Fruit fly (Drosophila melanogaster) whole organism, wandering third instar larva: Measurements from ENCODE around the gene Fit1.

ENCODE experiments used
- Abd-B ChIP-seq: fragments of >200 bp; optimal IDR thresholded peaks from 2 replicates; lab custom pipeline; 2017; ENCODE audit warnings: missing biosample characterization, missing genetic modification characterization
- CG32264 ChIP-seq: fragments of 200-800 bp; sonication (Bioruptor generic); optimal IDR thresholded peaks from 2 replicates; lab custom pipeline; 2016; ENCODE audit warnings: missing biosample characterization, missing genetic modification characterization
- CG9705 ChIP-seq: fragments of 200-800 bp; sonication (Bioruptor generic); optimal IDR thresholded peaks from 2 replicates; lab custom pipeline; 2018; ENCODE audit warnings: missing biosample characterization, mild to moderate bottlenecking, missing genetic modification characterization
- CrebA ChIP-seq: fragments of 200-800 bp; sonication (Bioruptor generic); optimal IDR thresholded peaks from 2 replicates; lab custom pipeline; 2016; ENCODE audit warnings: missing biosample characterization, mild to moderate bottlenecking, missing genetic modification characterization, borderline replicate concordance
- Dfd ChIP-seq: fragments of >200 bp; optimal IDR thresholded peaks from 2 replicates; lab custom pipeline; 2017; ENCODE audit warnings: missing biosample characterization, missing genetic modification characterization
- Dif ChIP-seq: fragments of 200-275, 200-300 bp; sonication (Bioruptor generic); optimal IDR thresholded peaks from 2 replicates; lab custom pipeline; 2018; ENCODE audit warnings: missing biosample characterization, missing genetic modification characterization; ENCODE audit not compliant: partially characterized antibody
- GATAd ChIP-seq: sonication (Bioruptor generic); optimal IDR thresholded peaks from 2 replicates; lab custom pipeline; 2016; ENCODE audit warnings: missing biosample characterization, missing genetic modification characterization
- HLH106 ChIP-seq: fragments of 200-800 bp; optimal IDR thresholded peaks from 3 replicates; lab custom pipeline; 2019; ENCODE audit warnings: missing biosample characterization, mild to moderate bottlenecking, missing genetic modification characterization, moderate library complexity
- Hnf4 ChIP-seq: fragments of 200-800 bp; sonication (Bioruptor generic); optimal IDR thresholded peaks from 2 replicates; lab custom pipeline; 2016; ENCODE audit warnings: missing biosample characterization, mild to moderate bottlenecking, missing genetic modification characterization
- Hr78 ChIP-seq: fragments of >200 bp; optimal IDR thresholded peaks from 2 replicates; lab custom pipeline; 2017; ENCODE audit warnings: missing biosample characterization, missing genetic modification characterization
- Hr83 ChIP-seq: fragments of 200-300 bp; sonication (Bioruptor generic); optimal IDR thresholded peaks from 2 replicates; lab custom pipeline; 2016; ENCODE audit warnings: missing biosample characterization, mild to moderate bottlenecking, missing genetic modification characterization, moderate library complexity; ENCODE audit not compliant: poor library complexity, severe bottlenecking
- Jra ChIP-seq: sonication (Bioruptor generic); optimal IDR thresholded peaks from 2 replicates; lab custom pipeline; 2016; ENCODE audit warnings: missing biosample characterization, missing genetic modification characterization
- Mio ChIP-seq: sonication (Bioruptor generic); optimal IDR thresholded peaks from 2 replicates; lab custom pipeline; 2016; ENCODE audit warnings: missing biosample characterization, missing genetic modification characterization
- Myc ChIP-seq: fragments of >200 bp; optimal IDR thresholded peaks from 2 replicates; lab custom pipeline; 2017
- N ChIP-seq: fragments of >200 bp; optimal IDR thresholded peaks from 2 replicates; lab custom pipeline; 2018; ENCODE audit warnings: missing biosample characterization, missing external identifiers, missing genetic modification characterization
- OdsH ChIP-seq: fragments of 200-800 bp; sonication (Bioruptor generic); optimal IDR thresholded peaks from 2 replicates; lab custom pipeline; 2016; ENCODE audit warnings: missing biosample characterization, mild to moderate bottlenecking, missing genetic modification characterization
- Rel ChIP-seq, 2 experiments: fragments of 200-800 bp; sonication (Bioruptor generic) in 1 of 2; optimal IDR thresholded peaks; 2 replicates in 1 of 2; 3 replicates in 1 of 2; lab custom pipeline; 2016 to 2019; ENCODE audit warnings: mild to moderate bottlenecking in 2 of 2, missing biosample characterization in 2 of 2, missing genetic modification characterization in 2 of 2, moderate library complexity in 1 of 2
- Sp1 ChIP-seq: fragments of 200-800 bp; sonication (Bioruptor generic); optimal IDR thresholded peaks from 3 replicates; lab custom pipeline; 2019; ENCODE audit warnings: missing biosample characterization, mild to moderate bottlenecking, missing genetic modification characterization, moderate library complexity
- Vsx2 ChIP-seq: fragments of 200-300, 225-300 bp; sonication (Bioruptor generic); optimal IDR thresholded peaks from 2 replicates; lab custom pipeline; 2018; ENCODE audit warnings: missing biosample characterization, missing genetic modification characterization; ENCODE audit not compliant: partially characterized antibody
- br ChIP-seq: fragments of 200-800 bp; sonication (Bioruptor generic); optimal IDR thresholded peaks from 2 replicates; lab custom pipeline; 2016; ENCODE audit warnings: missing biosample characterization, missing genetic modification characterization
- brk ChIP-seq: fragments of 200-800 bp; sonication (Bioruptor generic); optimal IDR thresholded peaks from 2 replicates; lab custom pipeline; 2016; ENCODE audit warnings: missing biosample characterization, mild to moderate bottlenecking, missing genetic modification characterization
- dl ChIP-seq, 2 experiments: fragments of 175-275, 200-275 bp in 1 of 2; fragments of 200-275 bp in 1 of 2; sonication (Bioruptor generic); optimal IDR thresholded peaks; lab custom pipeline; 2018; ENCODE audit warnings: mild to moderate bottlenecking in 2 of 2, missing biosample characterization in 2 of 2, missing genetic modification characterization in 2 of 2, moderate library complexity in 2 of 2; ENCODE audit not compliant: partially characterized antibody in 2 of 2, insufficient read depth in 1 of 2
- dmrt93B ChIP-seq: fragments of 200-800 bp; sonication (Bioruptor generic); optimal IDR thresholded peaks from 2 replicates; lab custom pipeline; 2018; ENCODE audit warnings: missing biosample characterization, mild to moderate bottlenecking, missing genetic modification characterization
- dsf ChIP-seq: sonication (Bioruptor generic); optimal IDR thresholded peaks from 2 replicates; lab custom pipeline; 2016; ENCODE audit warnings: missing biosample characterization, missing genetic modification characterization, borderline replicate concordance
- ey ChIP-seq: fragments of 200-800 bp; sonication (Bioruptor generic); optimal IDR thresholded peaks from 2 replicates; lab custom pipeline; 2016; ENCODE audit warnings: missing biosample characterization, missing genetic modification characterization
- foxo ChIP-seq, 2 experiments: fragments of 200-800 bp; sonication (Bioruptor generic); optimal IDR thresholded peaks; 2 replicates in 1 of 2; 3 replicates in 1 of 2; lab custom pipeline; 2016 to 2017; ENCODE audit warnings: missing biosample characterization in 2 of 2, missing genetic modification characterization in 2 of 2
- fru ChIP-seq: fragments of 200-800 bp; sonication (Bioruptor generic); optimal IDR thresholded peaks from 3 replicates; lab custom pipeline; 2016; ENCODE audit warnings: missing biosample characterization, mild to moderate bottlenecking, missing genetic modification characterization
- h ChIP-seq: fragments of 200-800 bp; sonication (Bioruptor generic); optimal IDR thresholded peaks from 3 replicates; lab custom pipeline; 2016; ENCODE audit warnings: missing biosample characterization, mild to moderate bottlenecking, missing genetic modification characterization
- jim ChIP-seq: fragments of 175-275, 200-325 bp; sonication (Bioruptor generic); optimal IDR thresholded peaks from 2 replicates; lab custom pipeline; 2016; ENCODE audit warnings: missing biosample characterization, mild to moderate bottlenecking, missing genetic modification characterization
- lola ChIP-seq: fragments of >200 bp; optimal IDR thresholded peaks from 2 replicates; lab custom pipeline; 2017; ENCODE audit warnings: missing biosample characterization, missing genetic modification characterization
- pan ChIP-seq: fragments of >200 bp; optimal IDR thresholded peaks from 2 replicates; lab custom pipeline; 2017
- psq ChIP-seq: fragments of 200-800 bp; sonication (Bioruptor generic); optimal IDR thresholded peaks from 3 replicates; lab custom pipeline; 2017; ENCODE audit warnings: missing biosample characterization, mild to moderate bottlenecking, missing genetic modification characterization, moderate library complexity
- rgr ChIP-seq: fragments of 200-800 bp; sonication (Bioruptor generic); optimal IDR thresholded peaks from 3 replicates; lab custom pipeline; 2016; ENCODE audit warnings: missing biosample characterization, mild to moderate bottlenecking, missing genetic modification characterization
- sage ChIP-seq: fragments of 200-800 bp; sonication (Bioruptor generic); optimal IDR thresholded peaks from 2 replicates; lab custom pipeline; 2016; ENCODE audit warnings: missing biosample characterization, mild to moderate bottlenecking, missing genetic modification characterization
- sv ChIP-seq: fragments of 200-800 bp; sonication (Bioruptor generic); optimal IDR thresholded peaks from 3 replicates; lab custom pipeline; 2016; ENCODE audit warnings: missing biosample characterization, missing genetic modification characterization
- tai ChIP-seq: sonication (Bioruptor generic); optimal IDR thresholded peaks from 2 replicates; lab custom pipeline; 2016; ENCODE audit warnings: missing biosample characterization, missing genetic modification characterization
- usp ChIP-seq: fragments of >200 bp; optimal IDR thresholded peaks from 2 replicates; lab custom pipeline; 2017; ENCODE audit warnings: missing biosample characterization, missing genetic modification characterization
- woc ChIP-seq: sonication (Bioruptor generic); optimal IDR thresholded peaks from 2 replicates; lab custom pipeline; 2016; ENCODE audit warnings: missing biosample characterization, mild to moderate bottlenecking, missing genetic modification characterization

The Fit1 gene

dm6 chr3L:4069069-4069468 lies 34.3 kb upstream of the Fit1 start, which contains the start of gene CG32259:
Gene CG32259 (plus strand): TSS chr3L:4069369.
- no peak for TF ChIP-seq Vsx2 (GFP tag; lab: Kevin White, UChicago)
- TF ChIP-seq br (GFP tag; lab: Kevin White, UChicago) = no peak
- TF ChIP-seq jim (GFP tag; lab: Kevin White, UChicago) = no peak
- no peak for TF ChIP-seq foxo (GFP tag; optimal IDR thresholded peaks at IDR 0.05; lab: Kevin White, UChicago)
- no peak for TF ChIP-seq Jra (GFP tag; lab: Kevin White, UChicago)
- TF ChIP-seq psq (GFP tag; lab: Kevin White, UChicago) = no peak
- no peak for TF ChIP-seq sv (GFP tag; lab: Kevin White, UChicago)
- TF ChIP-seq lola (GFP tag; lab: Kevin White, UChicago) = no peak

DNA sequence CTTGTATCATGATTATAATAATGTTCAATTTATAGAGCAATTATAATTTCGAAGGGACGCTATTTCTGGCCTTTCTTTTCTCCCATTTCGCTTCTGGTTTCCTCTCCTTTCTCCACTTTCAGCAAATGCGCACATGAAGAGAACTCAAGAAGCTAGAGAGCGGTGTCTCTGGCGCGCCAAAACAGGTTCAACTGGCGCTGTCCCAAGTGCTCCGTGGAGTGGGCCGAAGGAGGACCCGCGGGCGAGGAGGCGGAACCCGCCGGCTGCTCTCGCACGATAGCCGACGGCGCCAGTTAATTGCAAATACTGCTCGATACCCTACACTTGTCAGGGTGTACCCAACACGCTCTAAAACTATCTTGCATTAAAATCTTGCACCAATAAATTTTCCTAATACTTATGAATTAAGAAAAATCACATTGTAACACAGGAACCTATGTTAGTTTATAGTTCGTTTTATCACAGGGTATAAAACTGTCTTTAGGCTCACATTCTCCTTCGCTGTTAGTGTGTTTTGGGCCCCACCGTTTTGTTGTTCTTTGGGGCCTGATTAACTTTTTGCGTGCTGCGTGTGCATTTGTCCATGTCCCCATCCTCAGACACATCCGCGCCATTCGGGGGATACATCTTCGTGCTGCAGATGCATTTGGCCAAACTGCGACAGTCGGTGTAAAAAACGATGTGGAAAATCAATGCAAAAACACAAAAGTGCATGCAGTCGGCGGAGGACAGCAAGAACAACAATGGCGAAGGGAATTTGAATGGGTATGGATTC lies 33.0 kb upstream of the Fit1 start:
- TF ChIP-seq OdsH (peak; percentile 98), dl (GFP tag; optimal IDR thresholded peaks at IDR 0.05; lab: Kevin White, UChicago; ENCODE audit: insufficient read depth in 1 of 2, partially characterized antibody in 2 of 2) (peak; percentile 56 to 76), sv (GFP tag; lab: Kevin White, UChicago) (peak; percentile 71), CrebA (GFP tag; lab: Kevin White, UChicago) (peak; percentile 83), woc (GFP tag; lab: Kevin White, UChicago) (peak; percentile 99), Hnf4 (peak; percentile 99), fru (GFP tag; lab: Kevin White, UChicago) (peak; percentile 99), Dfd (GFP tag; lab: Kevin White, UChicago) (no peak), lola (GFP tag; lab: Kevin White, UChicago) (no peak), brk (GFP tag; lab: Kevin White, UChicago) (peak; percentile 95), h (GFP tag; lab: Kevin White, UChicago) (peak; percentile 95), psq (GFP tag; lab: Kevin White, UChicago) (peak; percentile 97), GATAd (GFP tag; lab: Kevin White, UChicago) (peak; percentile 92), Dif (GFP tag; lab: Kevin White, UChicago) (peak; percentile 86), Myc (lab: Kevin White, UChicago) (no peak), dsf (GFP tag; lab: Kevin White, UChicago) (peak; percentile 78), ey (GFP tag; lab: Kevin White, UChicago) (peak; percentile 99), CG32264 (GFP tag; lab: Kevin White, UChicago) (peak; percentile 97), Jra (GFP tag; lab: Kevin White, UChicago) (peak; percentile 95), Sp1 (peak; percentile 93), foxo (GFP tag; optimal IDR thresholded peaks at IDR 0.05; lab: Kevin White, UChicago) (peak; percentile 95 to 99), Rel (GFP tag; optimal IDR thresholded peaks at IDR 0.05; lab: Kevin White, UChicago) (peak; percentile 91), Rel (tag; optimal IDR thresholded peaks at IDR 0.05; lab: Kevin White, UChicago) (peak; percentile 81), pan (lab: Kevin White, UChicago) (peak; percentile 75), HLH106 (tag; lab: Kevin White, UChicago) (peak; percentile 97), usp (GFP tag; lab: Kevin White, UChicago) (no peak), rgr (GFP tag; lab: Kevin White, UChicago) (peak; percentile 99), Abd-B (GFP tag; lab: Kevin White, UChicago) (no peak), Hr78 (GFP tag; lab: Kevin White, UChicago) (no peak), tai (GFP tag; lab: Kevin White, UChicago) (no peak), sage (GFP tag; lab: Kevin White, UChicago) (peak; percentile 96), Hr83 (GFP tag; lab: Kevin White, UChicago) (peak; percentile 88), N (GFP tag; lab: Kevin White, UChicago) (no peak), dmrt93B (GFP tag; lab: Kevin White, UChicago) (peak; percentile 96), br (GFP tag; lab: Kevin White, UChicago) (peak; percentile 99), Mio (peak; percentile 88), Vsx2 (GFP tag; lab: Kevin White, UChicago) (peak; percentile 78), CG9705 (peak; percentile 88), jim (GFP tag; lab: Kevin White, UChicago) (no peak)
